Fruit fly (Drosophila melanogaster): ENCODE data around the gene Spg7.

Spg7 gene

DNA sequence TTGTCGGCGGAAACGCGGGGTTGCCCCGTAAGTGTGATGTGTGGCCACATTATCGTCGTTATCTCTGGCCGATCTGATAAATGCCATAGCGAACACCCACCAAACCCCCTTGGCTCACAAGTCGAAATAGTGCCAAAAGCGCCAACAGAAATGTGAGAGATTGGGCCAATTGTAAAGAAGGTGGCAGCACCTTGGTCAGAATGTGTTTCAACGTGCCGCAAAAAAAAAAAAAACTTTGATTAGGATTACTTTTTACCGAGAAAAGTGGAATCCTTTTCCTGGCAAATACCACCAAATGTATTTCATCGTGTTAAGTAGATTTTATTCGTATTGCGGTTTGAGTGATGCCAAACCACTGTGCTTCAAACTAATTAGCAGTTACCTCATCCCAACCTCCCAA lies 45.0 kb upstream of the Spg7 start (continued):
- TF ChIP-seq hbn (GFP tag; IDR thresholded peaks at IDR 0.05; ENCODE audit: partially characterized antibody) (no peak), Lpt (GFP tag; optimal IDR thresholded peaks at IDR 0.05) (no peak), Dll (GFP tag; IDR thresholded peaks at IDR 0.05; ENCODE audit: partially characterized antibody) (no peak), nmo (GFP tag; optimal IDR thresholded peaks at IDR 0.05) (peak; percentile 62), CG31365 (tag; optimal IDR thresholded peaks at IDR 0.05) (no peak), Optix (GFP tag; IDR thresholded peaks at IDR 0.05) (peak; percentile 85), vvl (GFP tag; IDR thresholded peaks at IDR 0.05) (peak; percentile 92), CG30431 (GFP tag; optimal IDR thresholded peaks at IDR 0.05) (peak; percentile 56), seq (GFP tag; IDR thresholded peaks at IDR 0.05) (peak; percentile 83), Dek (tag; optimal IDR thresholded peaks at IDR 0.05) (peak; percentile 72), Sox102F (GFP tag; optimal IDR thresholded peaks at IDR 0.05) (peak; percentile 79), CG4282 (GFP tag; optimal IDR thresholded peaks at IDR 0.05) (peak; percentile 75), BtbVII (GFP tag; optimal IDR thresholded peaks at IDR 0.05) (peak; percentile 85), CG12155 (GFP tag; optimal IDR thresholded peaks at IDR 0.05) (peak; percentile 79), CG15479 (GFP tag; optimal IDR thresholded peaks at IDR 0.05) (no peak), CG8281 (tag; optimal IDR thresholded peaks at IDR 0.05) (peak; percentile 37), CG6654 (GFP tag; optimal IDR thresholded peaks at IDR 0.05) (peak; percentile 31), sd (tag; optimal IDR thresholded peaks at IDR 0.05) (peak; percentile 65), CG9437 (GFP tag; optimal IDR thresholded peaks at IDR 0.05) (peak; percentile 1), Scr (GFP tag; IDR thresholded peaks at IDR 0.05; ENCODE audit: partially characterized antibody) (no peak), CG8388 (GFP tag; optimal IDR thresholded peaks at IDR 0.05) (peak; percentile 16), zen (tag; optimal IDR thresholded peaks at IDR 0.05) (peak; percentile 19), CG4617 (GFP tag; optimal IDR thresholded peaks at IDR 0.05; ENCODE audit: borderline replicate concordance) (peak; percentile 28), pnt (GFP tag; optimal IDR thresholded peaks at IDR 0.05) (peak; percentile 68), al (GFP tag; IDR thresholded peaks at IDR 0.05) (peak; percentile 86), esg (GFP tag; conservative IDR thresholded peaks at IDR 0.05) (peak; percentile 86), Meics (GFP tag; optimal IDR thresholded peaks at IDR 0.05) (peak; percentile 87), HmgD (GFP tag; optimal IDR thresholded peaks at IDR 0.05) (peak; percentile 41), CG11696 (GFP tag; IDR thresholded peaks at IDR 0.05) (peak; percentile 76), Atf-2 (GFP tag; optimal IDR thresholded peaks at IDR 0.05) (peak; percentile 56), caup (GFP tag; optimal IDR thresholded peaks at IDR 0.05; ENCODE audit: severe bottlenecking) (peak; percentile 83), zfh1 (GFP tag; IDR thresholded peaks at IDR 0.05) (peak; percentile 86), onecut (GFP tag; IDR thresholded peaks at IDR 0.05) (peak; percentile 59), nerfin-2 (GFP tag; IDR thresholded peaks at IDR 0.05; ENCODE audit: partially characterized antibody) (no peak), CG14965 (GFP tag; optimal IDR thresholded peaks at IDR 0.05; ENCODE audit: borderline replicate concordance) (no peak), CG8290 (GFP tag; optimal IDR thresholded peaks at IDR 0.05) (no peak), CG8290 (tag; optimal IDR thresholded peaks at IDR 0.05) (peak in 1 of 2 experiments; percentile 52), CG12236 (GFP tag; optimal IDR thresholded peaks at IDR 0.05) (peak; percentile 20), Xrp1 (GFP tag; IDR thresholded peaks at IDR 0.05) (peak; percentile 72), CG10462 (GFP tag; optimal IDR thresholded peaks at IDR 0.05) (peak; percentile 2), sima (GFP tag; optimal IDR thresholded peaks at IDR 0.05) (peak; percentile 42), B-H2 (GFP tag; optimal IDR thresholded peaks at IDR 0.05) (no peak), insv (GFP tag; optimal IDR thresholded peaks at IDR 0.05) (no peak), CG9215 (GFP tag; IDR thresholded peaks at IDR 0.05) (peak; percentile 81), Med (GFP tag) (peak; percentile 97), psq (GFP tag; optimal IDR thresholded peaks at IDR 0.05) (no peak), grau (tag; optimal IDR thresholded peaks at IDR 0.05) (peak; percentile 73), CG9797 (GFP tag; optimal IDR thresholded peaks at IDR 0.05) (no peak), sug (tag; optimal IDR thresholded peaks at IDR 0.05) (peak; percentile 85), zfh2 (GFP tag; optimal IDR thresholded peaks at IDR 0.05) (peak; percentile 89), CG4404 (GFP tag; IDR thresholded peaks at IDR 0.05) (peak; percentile 63)

Measured in whole organism, embryonic.